Worm (Caenorhabditis elegans): Measurements from ENCODE around the gene cpg-9.
"Not testable (repeated sequence)": the region's sequence is repeated elsewhere in the genome, so short reads cannot be mapped to it uniquely, and the experiment has no call there.

cpg-9 gene

ce11 chrIV:3062936-3063439 is 7.0 kb downstream of the cpg-9 start, which contains the start of gene Y67D8C.6:
Gene Y67D8C.6 (minus strand): TSS chrIV:3063389.
- TF ChIP-seq lin-39 (tag; optimal IDR thresholded peaks at IDR 0.05) (no peak), ztf-1 (GFP tag; conservative IDR thresholded peaks at IDR 0.05) (no peak)

ce11 chrIV:3055848-3056247 is 14.2 kb downstream of the cpg-9 start:
- TF ChIP-seq unc-39 (tag; optimal IDR thresholded peaks at IDR 0.05) (no peak), lsy-2 (tag; optimal IDR thresholded peaks at IDR 0.05) (no peak), sem-4 (tag; optimal IDR thresholded peaks at IDR 0.05) (no peak), nhr-11 (tag; optimal IDR thresholded peaks at IDR 0.05) (no peak), lin-11 (tag; optimal IDR thresholded peaks at IDR 0.05) (no peak), nhr-21 (tag; optimal IDR thresholded peaks at IDR 0.05) (no peak), alr-1 (tag; optimal IDR thresholded peaks at IDR 0.05) (no peak), nhr-25 (tag; optimal IDR thresholded peaks at IDR 0.05) (no peak), crh-2 (tag; optimal IDR thresholded peaks at IDR 0.05) (no peak), ceh-16 (tag; optimal IDR thresholded peaks at IDR 0.05) (no peak), peb-1 (tag; optimal IDR thresholded peaks at IDR 0.05) (no peak), snpc-4 (tag; optimal IDR thresholded peaks at IDR 0.05) (no peak), elt-3 (tag; optimal IDR thresholded peaks at IDR 0.05) (no peak), unc-55 (GFP tag; optimal IDR thresholded peaks at IDR 0.05) (no peak), aly-2 (tag; optimal IDR thresholded peaks at IDR 0.05) (no peak), Y55F3AM.14 (GFP tag; optimal IDR thresholded peaks at IDR 0.05) (no peak), ZK546.5 (tag; optimal IDR thresholded peaks at IDR 0.05) (no peak)

- peak in 1 of 2 experiments; percentile 69 for TF ChIP-seq lsy-2 (tag; optimal IDR thresholded peaks at IDR 0.05)
- peak; percentile 30 for TF ChIP-seq C34F6.9 (tag; optimal IDR thresholded peaks at IDR 0.05)
- no peak for TF ChIP-seq nhr-237 (tag; optimal IDR thresholded peaks at IDR 0.05)
- peak; percentile 28 for TF ChIP-seq lin-13 (GFP tag; optimal IDR thresholded peaks at IDR 0.05)
- no peak for TF ChIP-seq skn-1 (tag; optimal IDR thresholded peaks at IDR 0.05)
- TF ChIP-seq unc-55 (GFP tag; optimal IDR thresholded peaks at IDR 0.05): peak; percentile 43
These were observed 14.7 kb downstream of the cpg-9 start for ce11 chrIV:3055320-3055719.

DNA sequence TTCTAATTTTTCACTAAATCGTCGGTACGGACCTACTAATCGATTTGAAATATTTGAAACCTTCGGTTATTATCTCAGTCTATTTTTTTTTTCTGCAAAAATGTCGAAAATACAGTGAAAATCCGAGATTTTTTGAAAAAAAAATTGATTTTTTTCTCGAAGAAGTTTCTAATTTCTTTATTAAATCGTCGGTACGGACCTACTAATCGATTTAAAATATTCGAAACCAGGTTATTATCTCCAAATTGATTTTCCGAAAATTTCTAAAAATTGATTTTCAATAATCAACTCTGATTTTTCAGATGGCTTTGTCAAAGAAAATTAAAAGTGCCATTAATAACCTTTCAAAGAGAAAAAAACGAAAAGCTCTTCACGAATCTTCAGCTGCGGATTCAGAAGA is 16.6 kb downstream of the cpg-9 start, which contains the start of gene ivph-3:
Gene ivph-3 (plus strand): TSS at position 301 of the 400 bp plus-strand sequence.
- no peak for TF ChIP-seq aly-2 (tag; optimal IDR thresholded peaks at IDR 0.05)
- no peak for TF ChIP-seq ZK546.5 (tag; optimal IDR thresholded peaks at IDR 0.05)
- no peak for TF ChIP-seq ztf-11 (tag; optimal IDR thresholded peaks at IDR 0.05)
- TF ChIP-seq blmp-1 (tag; optimal IDR thresholded peaks at IDR 0.05; ENCODE audit: insufficient read depth): no peak
- no peak for TF ChIP-seq unc-55 (GFP tag; optimal IDR thresholded peaks at IDR 0.05)
- TF ChIP-seq skn-1 (tag; optimal IDR thresholded peaks at IDR 0.05): no peak
- TF ChIP-seq R02D3.7 (tag; optimal IDR thresholded peaks at IDR 0.05): no peak
- no peak for TF ChIP-seq snpc-4 (tag; optimal IDR thresholded peaks at IDR 0.05)
- TF ChIP-seq zag-1 (tag; optimal IDR thresholded peaks at IDR 0.05): no peak
- no peak for TF ChIP-seq alr-1 (tag; optimal IDR thresholded peaks at IDR 0.05)
- TF ChIP-seq nhr-25 (tag; optimal IDR thresholded peaks at IDR 0.05): no peak
- no peak for TF ChIP-seq fos-1 (tag; optimal IDR thresholded peaks at IDR 0.05)
- TF ChIP-seq nhr-6 (tag; optimal IDR thresholded peaks at IDR 0.05): no peak
- no peak for TF ChIP-seq sma-9 (GFP tag; optimal IDR thresholded peaks at IDR 0.05)
- no peak for TF ChIP-seq sma-9 (tag; optimal IDR thresholded peaks at IDR 0.05)
- no peak for TF ChIP-seq nhr-23 (tag; optimal IDR thresholded peaks at IDR 0.05)
- no peak for TF ChIP-seq lin-11 (tag; optimal IDR thresholded peaks at IDR 0.05)

- TF ChIP-seq nhr-10 (tag; optimal IDR thresholded peaks at IDR 0.05): peak; percentile 60
- peak; percentile 23 for TF ChIP-seq nhr-12 (tag; optimal IDR thresholded peaks at IDR 0.05)
- peak; percentile 87 for TF ChIP-seq nhr-6 (tag; optimal IDR thresholded peaks at IDR 0.05)
- peak; percentile 6 for TF ChIP-seq mbf-1 (tag; optimal IDR thresholded peaks at IDR 0.05)
- peak; percentile 47 for TF ChIP-seq zag-1 (tag; optimal IDR thresholded peaks at IDR 0.05)
- TF ChIP-seq sma-9 (GFP tag; optimal IDR thresholded peaks at IDR 0.05): peak; percentile 95
- TF ChIP-seq sma-9 (tag; optimal IDR thresholded peaks at IDR 0.05): not testable (repeated sequence)
- peak; percentile 21 to 72 for TF ChIP-seq mdl-1 (tag; optimal IDR thresholded peaks at IDR 0.05)
- TF ChIP-seq lin-39 (tag; optimal IDR thresholded peaks at IDR 0.05): peak; percentile 63
- TF ChIP-seq snpc-4 (tag; optimal IDR thresholded peaks at IDR 0.05): peak; percentile 35
- TF ChIP-seq ztf-4 (tag; optimal IDR thresholded peaks at IDR 0.05): peak; percentile 82
- peak; percentile 28 for TF ChIP-seq blmp-1 (tag; optimal IDR thresholded peaks at IDR 0.05; ENCODE audit: insufficient read depth)
- peak; percentile 88 for TF ChIP-seq crh-2 (tag; optimal IDR thresholded peaks at IDR 0.05)
- peak; percentile 82 for TF ChIP-seq nhr-129 (tag; optimal IDR thresholded peaks at IDR 0.05)
- peak; percentile 91 for TF ChIP-seq Y55F3AM.14 (GFP tag; optimal IDR thresholded peaks at IDR 0.05)
- TF ChIP-seq gmeb-1 (tag; optimal IDR thresholded peaks at IDR 0.05): peak; percentile 92
- TF ChIP-seq lin-13 (GFP tag; optimal IDR thresholded peaks at IDR 0.05): peak; percentile 97
- TF ChIP-seq fos-1 (tag; optimal IDR thresholded peaks at IDR 0.05): peak; percentile 66
- TF ChIP-seq ZK546.5 (tag; optimal IDR thresholded peaks at IDR 0.05): peak; percentile 79
- TF ChIP-seq nhr-25 (tag; optimal IDR thresholded peaks at IDR 0.05): peak; percentile 90
- TF ChIP-seq nhr-237 (tag; optimal IDR thresholded peaks at IDR 0.05): peak; percentile 3
- TF ChIP-seq egl-27 (tag; optimal IDR thresholded peaks at IDR 0.05): peak; percentile 56
- TF ChIP-seq sma-3 (GFP tag; optimal IDR thresholded peaks at IDR 0.05): peak; percentile 98
- TF ChIP-seq C34F6.9 (tag; optimal IDR thresholded peaks at IDR 0.05): peak; percentile 80
These were observed 19.7 kb downstream of the cpg-9 start, which contains the start of gene eel-1 for ce11 chrIV:3050054-3050990. Gene eel-1 (minus strand): TSS chrIV:3050104.
